Worm (Caenorhabditis elegans) whole organism, young adult: ENCODE data around the gene dhs-15.

Experiments used
- B0035.1 ChIP-seq: sonication (generic microtip); optimal IDR thresholded peaks from 2 replicates; lab custom pipeline; 2016; ENCODE audit warnings: missing genetic modification characterization, mild to moderate bottlenecking, missing compliant biosample characterization, missing genotype, missing genetic modification reagents
- F22D6.2 ChIP-seq: sonication (generic microtip); optimal IDR thresholded peaks from 2 replicates; lab custom pipeline; 2016; ENCODE audit warnings: mild to moderate bottlenecking, missing genetic modification characterization, missing compliant biosample characterization
- F23B12.7 ChIP-seq: sonication (generic microtip); optimal IDR thresholded peaks from 2 replicates; lab custom pipeline; 2017; ENCODE audit warnings: missing genetic modification characterization, mild to moderate bottlenecking, missing compliant biosample characterization, antibody characterized with exemption, moderate library complexity; ENCODE audit not compliant: insufficient read depth
- F33H1.4 ChIP-seq: fragments of 200-800 bp; sonication (Bioruptor generic); IDR thresholded peaks from 2 replicates; pipeline ENCODE4 v1.3.6; 2022; ENCODE audit warnings: missing genetic modification reagents, missing genetic modification characterization, missing compliant biosample characterization
- F39B2.1 ChIP-seq: fragments of 200-800 bp; sonication (Bioruptor generic); IDR thresholded peaks from 2 replicates; pipeline ENCODE4 v1.3.6; 2022; ENCODE audit warnings: missing genetic modification reagents, missing genetic modification characterization, missing compliant biosample characterization
- F52B5.7 ChIP-seq: sonication (generic microtip); optimal IDR thresholded peaks from 2 replicates; lab custom pipeline; 2016; ENCODE audit warnings: mild to moderate bottlenecking, missing genetic modification characterization, missing compliant biosample characterization
- T26A5.8 ChIP-seq: sonication (generic microtip); optimal IDR thresholded peaks from 2 replicates; lab custom pipeline; 2016; ENCODE audit warnings: missing genetic modification characterization, missing compliant biosample characterization
- Y67H2A.10 ChIP-seq: fragments of 200-800 bp; sonication (Bioruptor generic); conservative IDR thresholded peaks from 2 replicates; pipeline ENCODE4 v1.3.6; 2022; ENCODE audit warnings: missing genetic modification reagents, missing genetic modification characterization, missing compliant biosample characterization
- ama-1 ChIP-seq, 3 experiments: fragments of 150-350 bp in 1 of 3; sonication (generic microtip) in 2 of 3; optimal IDR thresholded peaks; 2 replicates each; lab custom pipeline; 2014 to 2018; ENCODE audit warnings: missing biosample characterization in 2 of 3, missing genetic modification characterization in 2 of 3, missing genetic modification reagents in 2 of 3
- aptf-2 ChIP-seq: fragments of 200-800 bp; sonication (Bioruptor generic); conservative IDR thresholded peaks from 2 replicates; pipeline ENCODE4 v1.3.6; 2022; ENCODE audit warnings: missing genetic modification reagents, missing genetic modification characterization, missing compliant biosample characterization
- athp-1 ChIP-seq: sonication (generic microtip); optimal IDR thresholded peaks from 2 replicates; lab custom pipeline; 2017; ENCODE audit warnings: mild to moderate bottlenecking, missing genetic modification characterization, missing compliant biosample characterization
- attf-5 ChIP-seq: fragments of 200-800 bp; sonication (Bioruptor generic); optimal IDR thresholded peaks from 2 replicates; lab custom pipeline; 2018; ENCODE audit warnings: mild to moderate bottlenecking, missing genetic modification characterization, missing compliant biosample characterization
- cebp-2 ChIP-seq: fragments of 200-800 bp; sonication (Bioruptor generic); IDR thresholded peaks from 2 replicates; pipeline ENCODE4 v1.3.6; 2022; ENCODE audit warnings: missing genetic modification characterization, missing compliant biosample characterization
- ceh-27 ChIP-seq: fragments of 200-800 bp; sonication (Bioruptor generic); optimal IDR thresholded peaks from 2 replicates; lab custom pipeline; 2018; ENCODE audit warnings: mild to moderate bottlenecking, missing genetic modification characterization, moderate library complexity, missing compliant biosample characterization
- ceh-58 ChIP-seq: fragments of 200-800 bp; sonication (Bioruptor generic); IDR thresholded peaks from 2 replicates; pipeline ENCODE4 v1.3.6; 2022; ENCODE audit warnings: missing genetic modification characterization, missing compliant biosample characterization
- efl-1 ChIP-seq: fragments of 150-350 bp; optimal IDR thresholded peaks from 2 replicates; lab custom pipeline; 2014; ENCODE audit warnings: missing biosample characterization, missing genetic modification reagents, missing genetic modification characterization
- egrh-3 ChIP-seq: fragments of 200-800 bp; sonication (Bioruptor generic); IDR thresholded peaks from 2 replicates; pipeline ENCODE4 v1.3.6; 2022; ENCODE audit warnings: missing genetic modification reagents, missing genetic modification characterization, missing compliant biosample characterization
- ekl-4 ChIP-seq: fragments of 200-800 bp; sonication (Bioruptor generic); IDR thresholded peaks from 2 replicates; pipeline ENCODE4 v1.3.6; 2022; ENCODE audit warnings: missing genetic modification reagents, missing genetic modification characterization, missing compliant biosample characterization
- ets-4 ChIP-seq: fragments of 200-800 bp; sonication (Bioruptor generic); optimal IDR thresholded peaks from 2 replicates; lab custom pipeline; 2018; ENCODE audit warnings: mild to moderate bottlenecking, missing genetic modification characterization, missing compliant biosample characterization
- hlh-12 ChIP-seq: sonication (generic microtip); optimal IDR thresholded peaks from 2 replicates; lab custom pipeline; 2016; ENCODE audit warnings: missing genetic modification characterization, missing compliant biosample characterization
- hmg-20 ChIP-seq: fragments of 200-800 bp; sonication (Bioruptor generic); IDR thresholded peaks from 2 replicates; pipeline ENCODE4 v1.3.6; 2022; ENCODE audit warnings: missing genetic modification reagents, missing genetic modification characterization, missing compliant biosample characterization
- lag-1 ChIP-seq: fragments of 200-800 bp; sonication (Bioruptor generic); IDR thresholded peaks from 2 replicates; pipeline ENCODE4 v1.3.6; 2022; ENCODE audit warnings: missing genetic modification reagents, missing genetic modification characterization, missing compliant biosample characterization
- let-526 ChIP-seq: fragments of 200-800 bp; sonication (Bioruptor generic); IDR thresholded peaks from 2 replicates; pipeline ENCODE4 v1.3.6; 2022; ENCODE audit warnings: missing genetic modification reagents, missing genetic modification characterization, missing compliant biosample characterization
- lin-35 ChIP-seq, 3 experiments: fragments of 150-350 bp in 2 of 3; sonication (generic microtip) in 1 of 3; optimal IDR thresholded peaks; 2 replicates each; lab custom pipeline; 2014 to 2018; ENCODE audit warnings: missing biosample characterization in 3 of 3, missing genetic modification characterization in 3 of 3, missing genetic modification reagents in 3 of 3
- lin-54 ChIP-seq: fragments of 200-800 bp; sonication (Bioruptor generic); optimal IDR thresholded peaks from 2 replicates; lab custom pipeline; 2018; ENCODE audit warnings: mild to moderate bottlenecking, missing genetic modification characterization, missing compliant biosample characterization
- nfya-1 ChIP-seq: sonication (generic microtip); optimal IDR thresholded peaks from 2 replicates; lab custom pipeline; 2017; ENCODE audit warnings: antibody characterized with exemption, missing compliant biosample characterization, missing genetic modification characterization, borderline replicate concordance; ENCODE audit not compliant: insufficient read depth
- nfyb-1 ChIP-seq: fragments of 200-800 bp; sonication (Bioruptor generic); IDR thresholded peaks from 2 replicates; pipeline ENCODE4 v1.3.6; 2022; ENCODE audit warnings: missing genetic modification reagents, missing genetic modification characterization, missing compliant biosample characterization
- nhr-27 ChIP-seq: fragments of 200-800 bp; sonication (Bioruptor generic); optimal IDR thresholded peaks from 2 replicates; lab custom pipeline; 2018; ENCODE audit warnings: mild to moderate bottlenecking, missing genetic modification characterization, moderate library complexity, missing compliant biosample characterization
- pha-4 ChIP-seq: fragments of 150-350 bp; sonication (generic microtip); optimal IDR thresholded peaks from 2 replicates; lab custom pipeline; 2014; ENCODE audit warnings: missing biosample characterization, missing genetic modification reagents, missing genetic modification characterization
- rec-8 ChIP-seq, 2 experiments: sonication (generic microtip); optimal IDR thresholded peaks; 2 replicates each; lab custom pipeline; 2016; ENCODE audit warnings: mild to moderate bottlenecking in 2 of 2, missing genetic modification characterization in 2 of 2, missing genetic modification reagents in 2 of 2, missing genotype in 2 of 2, missing biosample characterization in 1 of 2, missing compliant biosample characterization in 1 of 2, moderate library complexity in 1 of 2
- snpc-1.3 ChIP-seq: sonication (generic microtip); optimal IDR thresholded peaks from 2 replicates; lab custom pipeline; 2017; ENCODE audit warnings: missing genetic modification characterization, mild to moderate bottlenecking, missing compliant biosample characterization, antibody characterized with exemption, moderate library complexity, missing genotype, missing genetic modification reagents; ENCODE audit not compliant: insufficient read depth
- snpc-4 ChIP-seq, 5 experiments: fragments of 150-350 bp in 1 of 5; sonication (generic microtip) in 4 of 5; optimal IDR thresholded peaks; 2 replicates each; lab custom pipeline; 2014 to 2018; ENCODE audit warnings: missing genetic modification characterization in 5 of 5, missing biosample characterization in 3 of 5, antibody characterized with exemption in 2 of 5, mild to moderate bottlenecking in 2 of 5, missing compliant biosample characterization in 2 of 5, missing genotype in 2 of 5, moderate library complexity in 2 of 5, missing genetic modification reagents in 1 of 5
- tlf-1 ChIP-seq: fragments of 200-800 bp; sonication (Bioruptor generic); optimal IDR thresholded peaks from 2 replicates; lab custom pipeline; 2018; ENCODE audit warnings: mild to moderate bottlenecking, missing genetic modification characterization, missing compliant biosample characterization
- unc-130 ChIP-seq: sonication (generic microtip); optimal IDR thresholded peaks from 2 replicates; lab custom pipeline; 2016; ENCODE audit warnings: missing genetic modification reagents, missing genetic modification characterization, missing compliant biosample characterization
- zfh-2 ChIP-seq: fragments of 200-800 bp; sonication (Bioruptor generic); conservative IDR thresholded peaks from 2 replicates; pipeline ENCODE4 v1.3.6; 2022; ENCODE audit warnings: missing genetic modification reagents, missing genetic modification characterization, missing compliant biosample characterization
- ztf-28 ChIP-seq: fragments of 200-800 bp; sonication (Bioruptor generic); IDR thresholded peaks from 2 replicates; pipeline ENCODE4 v1.3.6; 2022; ENCODE audit warnings: missing genetic modification reagents, missing genetic modification characterization, missing compliant biosample characterization

Gene dhs-15

DNA sequence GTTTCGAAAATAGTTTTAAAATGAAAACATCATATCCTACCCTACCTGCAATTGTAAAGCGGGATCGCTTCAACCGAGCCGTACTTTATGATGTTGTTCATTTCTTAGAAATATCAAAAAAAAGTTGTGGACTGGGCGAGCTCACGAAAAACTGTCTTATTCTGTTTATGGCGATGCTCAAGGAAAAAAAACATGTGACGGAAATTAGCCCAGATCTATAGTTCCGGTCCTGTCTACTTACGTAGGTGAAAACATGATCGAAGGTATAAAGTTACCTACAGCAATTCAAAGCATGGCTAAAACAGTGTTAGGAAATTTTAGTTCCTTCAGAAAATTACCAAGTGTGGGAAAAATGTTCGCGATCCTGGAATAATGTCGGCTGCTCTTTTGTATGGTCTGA lies 48.9 kb downstream of the dhs-15 start, which contains the start of gene srt-27:
Gene srt-27, minus strand, starts transcription at position 101 of the 400 bp plus-strand sequence.
- no peak for TF ChIP-seq hmg-20 (GFP tag; lab: Robert Waterston, UW)
- no peak for TF ChIP-seq ekl-4
- TF ChIP-seq unc-130 (GFP tag; lab: Kevin White, UChicago) = no peak
- TF ChIP-seq nhr-27 = no peak
- no peak for TF ChIP-seq pha-4 (tag; lab: Kevin White, UChicago)
- no peak for TF ChIP-seq aptf-2 (GFP tag; lab: Robert Waterston, UW)
- TF ChIP-seq ceh-27 = no peak
- TF ChIP-seq efl-1 (GFP tag; lab: Kevin White, UChicago) = no peak
- TF ChIP-seq T26A5.8 = no peak
- TF ChIP-seq F22D6.2 (tag; lab: Kevin White, UChicago) = no peak
- no peak for TF ChIP-seq F33H1.4 (GFP tag; lab: Robert Waterston, UW)
- no peak for TF ChIP-seq ets-4 (GFP tag; lab: Kevin White, UChicago)
- TF ChIP-seq F23B12.7 (tag; lab: Kevin White, UChicago) = no peak

DNA sequence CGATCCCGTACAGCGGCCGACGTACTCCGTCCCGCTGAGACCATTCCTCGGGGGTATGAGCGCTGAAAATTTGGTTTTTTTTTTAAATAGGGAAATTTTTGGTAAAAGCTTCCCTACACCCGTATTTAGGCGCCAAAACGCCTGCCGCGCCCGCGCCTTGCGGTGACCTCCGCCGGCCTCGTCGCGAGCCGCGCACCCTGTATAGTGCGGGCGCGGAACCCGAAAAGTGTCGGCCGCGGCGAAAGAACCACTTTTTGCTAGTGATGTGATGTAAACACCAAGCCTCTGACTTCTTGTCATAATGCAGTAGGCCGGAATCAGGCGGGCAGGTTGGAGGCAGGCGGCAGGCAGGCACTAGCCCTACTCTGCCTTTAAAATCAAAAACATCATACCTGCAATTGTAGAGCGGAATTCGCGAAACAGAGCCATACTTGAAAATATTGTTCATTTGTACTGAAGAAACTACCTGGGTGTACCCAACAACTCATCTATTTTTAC lies 50.9 kb downstream of the dhs-15 start, which contains the start of gene srt-29:
Gene srt-29, minus strand, starts transcription at position 448 of the 498 bp plus-strand sequence.
- TF ChIP-seq hlh-12 = no peak
- no peak for TF ChIP-seq B0035.1 (tag; lab: Kevin White, UChicago)
- no peak for TF ChIP-seq ama-1 (optimal IDR thresholded peaks at IDR 0.05; lab: Kevin White, UChicago)
- TF ChIP-seq ama-1 (GFP tag; optimal IDR thresholded peaks at IDR 0.05; lab: Kevin White, UChicago) = no peak
- no peak for TF ChIP-seq Y67H2A.10 (GFP tag; lab: Robert Waterston, UW)
- no peak for TF ChIP-seq snpc-1.3 (tag; lab: Kevin White, UChicago)
- TF ChIP-seq lag-1 (GFP tag; lab: Robert Waterston, UW) = no peak
- no peak for TF ChIP-seq nfyb-1 (GFP tag; lab: Robert Waterston, UW)
- TF ChIP-seq lin-54 (GFP tag; lab: Kevin White, UChicago) = no peak
- TF ChIP-seq nfya-1 (tag; lab: Kevin White, UChicago) = no peak
- TF ChIP-seq attf-5 (GFP tag; lab: Kevin White, UChicago) = no peak
- TF ChIP-seq let-526 (GFP tag; lab: Robert Waterston, UW) = no peak
- TF ChIP-seq rec-8 (tag; optimal IDR thresholded peaks at IDR 0.05; lab: Kevin White, UChicago) = no peak
- TF ChIP-seq cebp-2 (GFP tag; lab: Robert Waterston, UW) = no peak
- TF ChIP-seq F22D6.2 (tag; lab: Kevin White, UChicago) = no peak
- no peak for TF ChIP-seq tlf-1 (GFP tag; lab: Kevin White, UChicago)
- TF ChIP-seq ztf-28 (GFP tag; lab: Robert Waterston, UW) = 0 out of 2 replicates have a peak, but pooled peaks have one; percentile 13
- TF ChIP-seq snpc-4 (GFP tag; optimal IDR thresholded peaks at IDR 0.05; lab: Kevin White, UChicago) = no peak
- TF ChIP-seq snpc-4 (tag; optimal IDR thresholded peaks at IDR 0.05; lab: Kevin White, UChicago) = peak in 1 of 4 experiments; percentile 51
- TF ChIP-seq zfh-2 = peak; percentile 88
- TF ChIP-seq ceh-58 (GFP tag; lab: Robert Waterston, UW) = no peak
- TF ChIP-seq F52B5.7 = no peak
- no peak for TF ChIP-seq athp-1
- TF ChIP-seq F39B2.1 (GFP tag; lab: Robert Waterston, UW) = no peak
- peak; percentile 72; the same call in 1 of the 2 replicates for TF ChIP-seq egrh-3
- no peak for TF ChIP-seq lin-35 (GFP tag; optimal IDR thresholded peaks at IDR 0.05; lab: Kevin White, UChicago)
